Worm (Caenorhabditis elegans) whole organism, young adult: ENCODE measurements around the gene oac-32.

ENCODE experiments used
- D2030.7 ChIP-seq: fragments of 200-800 bp; sonication (Bioruptor generic); IDR thresholded peaks from 2 replicates; pipeline ENCODE4 v1.3.6; 2022; ENCODE audit warnings: missing genetic modification reagents, missing genetic modification characterization, missing compliant biosample characterization
- F23B12.7 ChIP-seq: sonication (generic microtip); optimal IDR thresholded peaks from 2 replicates; lab custom pipeline; 2017; ENCODE audit warnings: missing genetic modification characterization, mild to moderate bottlenecking, missing compliant biosample characterization, antibody characterized with exemption, moderate library complexity; ENCODE audit not compliant: insufficient read depth
- F49E8.2 ChIP-seq: sonication (generic microtip); optimal IDR thresholded peaks from 3 replicates; lab custom pipeline; 2017; ENCODE audit warnings: missing genetic modification characterization, mild to moderate bottlenecking, missing compliant biosample characterization, antibody characterized with exemption, moderate library complexity; ENCODE audit not compliant: insufficient read depth
- bed-1 ChIP-seq: fragments of 200-800 bp; sonication (Bioruptor generic); IDR thresholded peaks from 2 replicates; pipeline ENCODE4 v1.3.6; 2022; ENCODE audit warnings: missing genetic modification reagents, missing genetic modification characterization, missing compliant biosample characterization
- cebp-2 ChIP-seq: fragments of 200-800 bp; sonication (Bioruptor generic); IDR thresholded peaks from 2 replicates; pipeline ENCODE4 v1.3.6; 2022; ENCODE audit warnings: missing genetic modification characterization, missing compliant biosample characterization
- pha-4 ChIP-seq: fragments of 150-350 bp; sonication (generic microtip); optimal IDR thresholded peaks from 2 replicates; lab custom pipeline; 2014; ENCODE audit warnings: missing biosample characterization, missing genetic modification reagents, missing genetic modification characterization
- rpc-1 ChIP-seq, 2 experiments: fragments of 150-350 bp in 1 of 2; sonication (generic microtip) in 1 of 2; optimal IDR thresholded peaks; 2 replicates each; lab custom pipeline; 2014 to 2018; ENCODE audit warnings: missing biosample characterization in 1 of 2, missing genetic modification characterization in 1 of 2, missing genetic modification reagents in 1 of 2, missing genotype in 1 of 2
- somi-1 ChIP-seq: fragments of 200-800 bp; sonication (Bioruptor generic); optimal IDR thresholded peaks from 2 replicates; lab custom pipeline; 2018; ENCODE audit warnings: mild to moderate bottlenecking, missing genetic modification characterization, missing compliant biosample characterization
- sptf-2 ChIP-seq: fragments of 200-800 bp; sonication (Bioruptor generic); optimal IDR thresholded peaks from 2 replicates; lab custom pipeline; 2018; ENCODE audit warnings: mild to moderate bottlenecking, missing genetic modification characterization, missing compliant biosample characterization
- tbx-9 ChIP-seq: sonication (generic microtip); optimal IDR thresholded peaks from 2 replicates; lab custom pipeline; 2016; ENCODE audit warnings: borderline replicate concordance, missing genetic modification characterization, inconsistent platforms, missing compliant biosample characterization
- unc-62 ChIP-seq: fragments of 150-350 bp; optimal IDR thresholded peaks from 2 replicates; lab custom pipeline; 2014; ENCODE audit warnings: missing biosample characterization, missing genetic modification reagents, missing genetic modification characterization
- ztf-18 ChIP-seq: sonication (generic microtip); optimal IDR thresholded peaks from 2 replicates; lab custom pipeline; 2016; ENCODE audit warnings: missing genotype, mild to moderate bottlenecking, missing genetic modification characterization, missing compliant biosample characterization
- ztf-22 ChIP-seq: fragments of 200-800 bp; sonication (Bioruptor generic); optimal IDR thresholded peaks from 2 replicates; lab custom pipeline; 2018; ENCODE audit warnings: mild to moderate bottlenecking, missing genetic modification characterization, moderate library complexity, missing compliant biosample characterization

DNA sequence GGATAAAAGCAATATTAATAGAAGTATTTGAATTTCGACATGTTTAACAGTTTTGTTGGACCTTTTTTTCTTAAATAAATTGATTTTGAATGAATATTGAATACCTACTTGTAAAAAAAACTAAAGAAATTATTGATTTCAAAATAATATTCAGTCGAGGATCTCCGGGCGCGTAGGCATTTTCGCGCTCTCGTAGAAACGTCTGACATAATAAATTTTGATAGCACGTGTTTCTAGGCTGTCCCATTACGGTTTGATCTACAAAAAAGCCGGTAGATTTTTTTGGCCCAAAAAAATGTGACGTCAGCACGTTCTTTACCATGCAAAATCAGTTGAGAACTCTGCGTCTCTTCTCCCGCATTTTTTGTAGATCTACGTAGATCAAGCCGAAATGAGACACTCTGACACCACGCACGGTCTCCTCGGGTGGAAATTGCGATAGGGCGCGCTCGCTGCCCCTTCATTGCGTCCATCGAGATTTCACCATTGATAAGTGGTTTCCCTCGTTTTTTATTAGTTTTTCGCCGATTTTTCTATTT is 49.0 kb upstream of the oac-32 start:
- TF ChIP-seq tbx-9 (tag; lab: Kevin White, UChicago) (no peak), D2030.7 (no peak), bed-1 (GFP tag; lab: Robert Waterston, UW) (no peak), F49E8.2 (tag; lab: Kevin White, UChicago) (no peak), somi-1 (no peak), rpc-1 (optimal IDR thresholded peaks at IDR 0.05; lab: Kevin White, UChicago) (no peak), rpc-1 (tag; optimal IDR thresholded peaks at IDR 0.05; lab: Kevin White, UChicago) (no peak), cebp-2 (GFP tag; lab: Robert Waterston, UW) (no peak), sptf-2 (GFP tag; lab: Kevin White, UChicago) (no peak), ztf-22 (GFP tag; lab: Kevin White, UChicago) (no peak), unc-62 (GFP tag; lab: Kevin White, UChicago) (no peak), pha-4 (tag; lab: Kevin White, UChicago) (no peak), ztf-18 (tag; lab: Kevin White, UChicago) (no peak), F23B12.7 (tag; lab: Kevin White, UChicago) (no peak)
